Worm (Caenorhabditis elegans) whole organism, L4 larva: ENCODE measurements around the gene nuo-4.
A peak's percentile ranks its signal among the peaks of the same experiment; 100 is the strongest.

Experiments
- F10B5.3 ChIP-seq: sonication (generic microtip); optimal IDR thresholded peaks from 2 replicates; lab custom pipeline; 2016; ENCODE audit warnings: mild to moderate bottlenecking, missing genetic modification characterization, missing compliant biosample characterization
- F26F4.8 ChIP-seq: fragments of 200-800 bp; sonication (Bioruptor generic); conservative IDR thresholded peaks from 2 replicates; pipeline ENCODE4 v1.3.6; 2022; ENCODE audit warnings: missing genetic modification characterization, missing compliant biosample characterization
- F37D6.2 ChIP-seq: sonication (generic microtip); optimal IDR thresholded peaks from 2 replicates; lab custom pipeline; 2016; ENCODE audit warnings: mild to moderate bottlenecking, missing genetic modification characterization, missing compliant biosample characterization
- R02D3.7 ChIP-seq: fragments of 150-350 bp; sonication (generic microtip); optimal IDR thresholded peaks from 3 replicates; lab custom pipeline; 2014; ENCODE audit warnings: missing biosample characterization, missing genetic modification characterization
- T20F7.1 ChIP-seq: fragments of 200-800 bp; sonication (Bioruptor generic); optimal IDR thresholded peaks from 2 replicates; lab custom pipeline; 2018; ENCODE audit warnings: mild to moderate bottlenecking, missing genetic modification characterization, missing compliant biosample characterization
- Y105C5A.15 ChIP-seq: fragments of 200-800 bp; sonication (Bioruptor generic); IDR thresholded peaks from 2 replicates; pipeline ENCODE4 v1.3.6; 2022; ENCODE audit warnings: missing genetic modification characterization, missing compliant biosample characterization
- Y5F2A.4 ChIP-seq: fragments of 200-800 bp; sonication (Bioruptor generic); optimal IDR thresholded peaks from 2 replicates; lab custom pipeline; 2018; ENCODE audit warnings: mild to moderate bottlenecking, missing genetic modification characterization, missing compliant biosample characterization
- ZK337.2 ChIP-seq: fragments of 200-800 bp; sonication (Bioruptor generic); IDR thresholded peaks from 2 replicates; pipeline ENCODE4 v1.3.6; 2022; ENCODE audit warnings: missing genetic modification reagents, missing genetic modification characterization, missing compliant biosample characterization
- ZK546.5 ChIP-seq, 2 experiments: sonication (generic microtip); optimal IDR thresholded peaks; 2 replicates each; lab custom pipeline; 2017; ENCODE audit warnings: missing biosample characterization in 2 of 2, missing genetic modification characterization in 2 of 2
- aha-1 ChIP-seq: fragments of 150-350 bp; peaks from one replicate; lab custom pipeline; 2014; ENCODE audit warnings: missing biosample characterization, missing genetic modification characterization
- aly-2 ChIP-seq: sonication (generic microtip); optimal IDR thresholded peaks from 2 replicates; lab custom pipeline; 2018; ENCODE audit warnings: missing biosample characterization, missing genetic modification characterization
- ama-1 ChIP-seq: fragments of 150-350 bp; optimal IDR thresholded peaks from 2 replicates; lab custom pipeline; 2014; ENCODE audit warnings: inconsistent platforms, mixed read lengths
- arid-1 ChIP-seq: fragments of 200-800 bp; sonication (Bioruptor generic); conservative IDR thresholded peaks from 2 replicates; pipeline ENCODE4 v1.3.6; 2022; ENCODE audit warnings: missing genetic modification reagents, missing genetic modification characterization, missing compliant biosample characterization
- attf-4 ChIP-seq: sonication (generic microtip); optimal IDR thresholded peaks from 3 replicates; lab custom pipeline; 2017; ENCODE audit warnings: missing biosample characterization, missing genetic modification characterization
- ceh-62 ChIP-seq: sonication (generic microtip); optimal IDR thresholded peaks from 2 replicates; lab custom pipeline; 2017; ENCODE audit warnings: missing biosample characterization, missing genetic modification characterization
- ces-1 ChIP-seq: fragments of 150-350 bp; sonication (generic microtip); optimal IDR thresholded peaks from 4 replicates; lab custom pipeline; 2014; ENCODE audit warnings: missing biosample characterization, missing genetic modification reagents, missing genetic modification characterization
- daf-16 ChIP-seq, 3 experiments: sonication (generic microtip); optimal IDR thresholded peaks; 2 replicates each; lab custom pipeline; 2016 to 2017; ENCODE audit warnings: missing genetic modification characterization in 3 of 3, missing genetic modification reagents in 3 of 3, mild to moderate bottlenecking in 2 of 3, missing compliant biosample characterization in 2 of 3, missing biosample characterization in 1 of 3, moderate library complexity in 1 of 3
- daf-19 ChIP-seq: fragments of 200-800 bp; sonication (Bioruptor generic); conservative IDR thresholded peaks from 2 replicates; pipeline ENCODE4 v1.3.6; 2022; ENCODE audit warnings: missing genetic modification characterization, missing compliant biosample characterization
- daf-8 ChIP-seq: fragments of 200-800 bp; sonication (Bioruptor generic); IDR thresholded peaks from 2 replicates; pipeline ENCODE4 v1.3.6; 2022; ENCODE audit warnings: missing genetic modification characterization, missing compliant biosample characterization
- dmd-8 ChIP-seq: fragments of 200-800 bp; sonication (Bioruptor generic); IDR thresholded peaks from 2 replicates; pipeline ENCODE4 v1.3.6; 2022; ENCODE audit warnings: missing genetic modification characterization, missing compliant biosample characterization
- dmd-9 ChIP-seq: fragments of 200-800 bp; sonication (Bioruptor generic); IDR thresholded peaks from 2 replicates; pipeline ENCODE4 v1.3.6; 2022; ENCODE audit warnings: missing genetic modification reagents, missing genetic modification characterization, missing compliant biosample characterization
- dve-1 ChIP-seq: sonication (generic microtip); optimal IDR thresholded peaks from 2 replicates; lab custom pipeline; 2017; ENCODE audit warnings: antibody characterized with exemption, mild to moderate bottlenecking, missing genetic modification characterization, missing compliant biosample characterization; ENCODE audit not compliant: insufficient read depth
- egl-27 ChIP-seq: sonication (generic microtip); optimal IDR thresholded peaks from 3 replicates; lab custom pipeline; 2017; ENCODE audit warnings: missing biosample characterization, missing genetic modification reagents, missing genetic modification characterization
- fkh-10 ChIP-seq: fragments of 150-350 bp; optimal IDR thresholded peaks from 2 replicates; lab custom pipeline; 2014; ENCODE audit warnings: missing biosample characterization, missing genetic modification reagents, missing genetic modification characterization
- fos-1 ChIP-seq: fragments of 150-350 bp; optimal IDR thresholded peaks from 2 replicates; lab custom pipeline; 2014; ENCODE audit warnings: missing biosample characterization, missing genetic modification characterization
- hif-1 ChIP-seq, 2 experiments: sonication (generic microtip); optimal IDR thresholded peaks; 2 replicates each; lab custom pipeline; 2016 to 2017; ENCODE audit warnings: missing compliant biosample characterization in 2 of 2, missing genetic modification characterization in 2 of 2, missing genetic modification reagents in 2 of 2, missing genotype in 2 of 2, mild to moderate bottlenecking in 1 of 2
- hlh-30 ChIP-seq: sonication (generic microtip); optimal IDR thresholded peaks from 2 replicates; lab custom pipeline; 2017; ENCODE audit warnings: antibody characterized with exemption, mild to moderate bottlenecking, missing genetic modification characterization, missing compliant biosample characterization; ENCODE audit not compliant: insufficient read depth
- hmg-1.1 ChIP-seq: fragments of 200-800 bp; sonication (Bioruptor generic); IDR thresholded peaks from 2 replicates; pipeline ENCODE4 v1.3.6; 2022; ENCODE audit warnings: missing genetic modification reagents, missing genetic modification characterization, missing compliant biosample characterization
- lin-29 ChIP-seq: fragments of 200-800 bp; sonication (Bioruptor generic); IDR thresholded peaks from 2 replicates; pipeline ENCODE4 v1.3.6; 2022; ENCODE audit warnings: missing genetic modification reagents, missing genetic modification characterization, missing compliant biosample characterization
- lin-38 ChIP-seq: fragments of 200-800 bp; sonication (Bioruptor generic); IDR thresholded peaks from 2 replicates; pipeline ENCODE4 v1.3.6; 2022; ENCODE audit warnings: missing genetic modification reagents, missing genetic modification characterization, missing compliant biosample characterization
- madf-9 ChIP-seq: fragments of 200-800 bp; sonication (Bioruptor generic); conservative IDR thresholded peaks from 2 replicates; pipeline ENCODE4 v1.3.6; 2022; ENCODE audit warnings: missing genetic modification reagents, missing genetic modification characterization, missing compliant biosample characterization
- mdl-1 ChIP-seq, 2 experiments: fragments of 150-350 bp in 1 of 2; sonication (generic microtip) in 1 of 2; optimal IDR thresholded peaks; 2 replicates each; lab custom pipeline; 2014 to 2017; ENCODE audit warnings: missing biosample characterization in 2 of 2, missing genetic modification characterization in 2 of 2
- mxl-2 ChIP-seq: fragments of 200-800 bp; sonication (Bioruptor generic); conservative IDR thresholded peaks from 2 replicates; pipeline ENCODE4 v1.3.6; 2022; ENCODE audit warnings: missing genetic modification reagents, missing genetic modification characterization, missing compliant biosample characterization
- nhr-102 ChIP-seq: sonication (generic microtip); optimal IDR thresholded peaks from 2 replicates; lab custom pipeline; 2016; ENCODE audit warnings: mild to moderate bottlenecking, missing genetic modification characterization, moderate library complexity, missing compliant biosample characterization
- nhr-11 ChIP-seq: fragments of 150-350 bp; optimal IDR thresholded peaks from 2 replicates; lab custom pipeline; 2014; ENCODE audit warnings: missing biosample characterization, missing genetic modification characterization
- nhr-28 ChIP-seq: fragments of 150-350 bp; optimal IDR thresholded peaks from 2 replicates; lab custom pipeline; 2014; ENCODE audit warnings: missing biosample characterization, missing genetic modification characterization
- nhr-41 ChIP-seq: fragments of 200-800 bp; sonication (Bioruptor generic); IDR thresholded peaks from 2 replicates; pipeline ENCODE4 v1.3.6; 2022; ENCODE audit warnings: missing genetic modification reagents, missing genetic modification characterization, missing compliant biosample characterization
- nhr-48 ChIP-seq: sonication (generic microtip); optimal IDR thresholded peaks from 2 replicates; lab custom pipeline; 2016; ENCODE audit warnings: mild to moderate bottlenecking, missing genetic modification characterization, missing compliant biosample characterization
- nhr-6 ChIP-seq: fragments of 150-350 bp; optimal IDR thresholded peaks from 2 replicates; lab custom pipeline; 2014; ENCODE audit warnings: missing biosample characterization, missing genetic modification characterization
- nhr-77 ChIP-seq: fragments of 150-350 bp; optimal IDR thresholded peaks from 2 replicates; lab custom pipeline; 2014; ENCODE audit warnings: missing biosample characterization, missing genetic modification characterization
- pqm-1 ChIP-seq: sonication (generic microtip); optimal IDR thresholded peaks from 2 replicates; lab custom pipeline; 2017; ENCODE audit warnings: missing biosample characterization, missing genetic modification characterization
- saeg-2 ChIP-seq: fragments of 200-800 bp; sonication (Bioruptor generic); IDR thresholded peaks from 2 replicates; pipeline ENCODE4 v1.3.6; 2022; ENCODE audit warnings: missing genetic modification reagents, missing genetic modification characterization, missing compliant biosample characterization
- sdz-12 ChIP-seq: fragments of 200-800 bp; sonication (Bioruptor generic); optimal IDR thresholded peaks from 2 replicates; lab custom pipeline; 2018; ENCODE audit warnings: mild to moderate bottlenecking, missing genetic modification characterization, missing compliant biosample characterization
- skn-1 ChIP-seq: fragments of 150-350 bp; optimal IDR thresholded peaks from 2 replicates; lab custom pipeline; 2014; ENCODE audit warnings: missing biosample characterization, missing genetic modification characterization
- tag-97 ChIP-seq: fragments of 200-800 bp; sonication (Bioruptor generic); IDR thresholded peaks from 2 replicates; pipeline ENCODE4 v1.3.6; 2022; ENCODE audit warnings: missing genetic modification characterization, missing compliant biosample characterization
- unc-130 ChIP-seq: sonication (generic microtip); optimal IDR thresholded peaks from 2 replicates; lab custom pipeline; 2016; ENCODE audit warnings: missing genetic modification reagents, missing genetic modification characterization, missing compliant biosample characterization
- unc-62 ChIP-seq, 3 experiments: fragments of 150-350 bp in 1 of 3; sonication (generic microtip); optimal IDR thresholded peaks in 2 of 3; peaks in 1 of 3; 1 replicate in 1 of 3; 2 replicates in 2 of 3; lab custom pipeline; 2014 to 2017; ENCODE audit warnings: missing biosample characterization in 3 of 3, missing genetic modification characterization in 3 of 3, missing genetic modification reagents in 3 of 3, missing genotype in 1 of 3
- vab-7 ChIP-seq: fragments of 200-800 bp; sonication (Bioruptor generic); IDR thresholded peaks from 2 replicates; pipeline ENCODE4 v1.3.6; 2022; ENCODE audit warnings: missing genetic modification reagents, missing genetic modification characterization, missing compliant biosample characterization
- ztf-11 ChIP-seq: fragments of 150-350 bp; optimal IDR thresholded peaks from 2 replicates; lab custom pipeline; 2014; ENCODE audit warnings: missing biosample characterization, missing genetic modification characterization

nuo-4 gene

DNA sequence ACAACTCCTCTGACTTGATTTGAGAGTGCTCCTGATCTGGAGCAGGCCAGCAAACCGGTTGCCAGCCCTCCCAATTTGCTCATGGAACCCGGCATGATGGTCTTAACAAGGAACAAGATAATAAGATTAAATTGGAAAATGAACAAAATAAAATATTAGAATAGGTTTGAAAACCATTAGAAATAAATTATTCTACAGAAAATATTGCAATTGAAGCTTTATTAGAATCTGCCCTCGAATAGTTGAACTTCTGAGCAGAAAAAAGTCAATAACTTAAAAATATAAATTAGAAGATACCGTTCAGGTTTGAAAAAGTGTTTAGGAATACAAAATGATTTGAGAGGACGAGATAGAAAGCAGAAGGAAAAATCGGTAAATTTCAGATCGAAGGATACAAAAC is at the start of gene nuo-4:
Gene nuo-4 (minus strand): TSS at position 101 of the 400 bp plus-strand sequence.
- TF ChIP-seq tag-97 (GFP tag; lab: Robert Waterston, UW), result no peak
- no peak for TF ChIP-seq hmg-1.1 (GFP tag; lab: Robert Waterston, UW)
- no peak for TF ChIP-seq ceh-62 (tag; lab: Kevin White, UChicago)
- TF ChIP-seq dve-1 (tag; lab: Kevin White, UChicago), result no peak
- peak; percentile 28 for TF ChIP-seq ama-1 (lab: Kevin White, UChicago)
- TF ChIP-seq nhr-48 (tag; lab: Kevin White, UChicago), result no peak
- no peak for TF ChIP-seq F37D6.2 (tag; lab: Kevin White, UChicago)

DNA sequence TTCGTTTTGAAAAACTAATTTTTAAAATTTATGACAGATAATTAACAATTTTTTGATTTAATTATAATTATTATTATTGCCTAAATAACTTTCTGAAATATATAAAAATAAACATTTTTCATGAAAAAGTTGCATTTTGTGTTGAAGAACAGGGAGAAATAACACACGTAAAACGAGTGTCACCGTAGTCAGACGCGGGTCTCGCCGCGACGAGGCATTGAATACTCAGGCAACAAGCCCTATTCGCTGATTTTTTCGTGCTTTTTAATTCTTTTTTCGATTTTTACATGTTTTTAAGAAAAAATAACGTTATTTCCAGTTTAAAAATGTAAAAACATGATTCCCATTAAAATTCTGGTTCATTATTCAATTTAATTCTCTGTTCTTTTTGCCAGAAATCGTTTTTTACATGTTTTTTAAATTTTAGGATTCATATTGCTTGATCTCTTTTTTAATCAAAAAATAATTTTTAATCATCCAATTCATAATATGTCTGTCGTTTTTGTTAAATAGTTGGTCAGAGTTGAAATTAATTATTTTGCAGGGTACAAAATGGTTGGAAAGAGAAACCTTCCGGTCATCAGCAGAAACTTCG is 49.4 kb upstream of the nuo-4 start, which contains the start of gene rpl-6:
Gene rpl-6 (plus strand): TSS at position 545 of the 595 bp plus-strand sequence.
- TF ChIP-seq madf-9 (no peak), Y105C5A.15 (GFP tag; lab: Robert Waterston, UW) (no peak), ces-1 (GFP tag; lab: Kevin White, UChicago) (no peak), mxl-2 (no peak), nhr-11 (peak; percentile 87), attf-4 (tag; lab: Kevin White, UChicago) (no peak), sdz-12 (no peak), mdl-1 (tag; optimal IDR thresholded peaks at IDR 0.05; lab: Kevin White, UChicago) (peak in 1 of 2 experiments; percentile 26), aly-2 (tag; lab: Kevin White, UChicago) (no peak), hlh-30 (tag; lab: Kevin White, UChicago) (peak; percentile 88), ZK546.5 (tag; optimal IDR thresholded peaks at IDR 0.05; lab: Kevin White, UChicago) (peak in 1 of 2 experiments; percentile 77), nhr-102 (tag; lab: Kevin White, UChicago) (peak; percentile 82), vab-7 (GFP tag; lab: Robert Waterston, UW) (no peak), nhr-6 (tag; lab: Kevin White, UChicago) (peak; percentile 90), dmd-9 (GFP tag; lab: Robert Waterston, UW) (peak; percentile 85), T20F7.1 (GFP tag; lab: Kevin White, UChicago) (peak; percentile 87), fkh-10 (GFP tag; lab: Kevin White, UChicago) (peak; percentile 77), daf-16 (GFP tag; optimal IDR thresholded peaks at IDR 0.05; lab: Kevin White, UChicago) (no peak), daf-16 (tag; optimal IDR thresholded peaks at IDR 0.05; lab: Kevin White, UChicago) (peak; percentile 85), fos-1 (tag; lab: Kevin White, UChicago) (no peak), skn-1 (tag; lab: Kevin White, UChicago) (no peak), R02D3.7 (tag; lab: Kevin White, UChicago) (no peak), daf-19 (peak; percentile 37; the same call in 1 of the 2 replicates), lin-29 (GFP tag; lab: Robert Waterston, UW) (no peak), egl-27 (tag; lab: Kevin White, UChicago) (peak; percentile 23), F10B5.3 (tag; lab: Kevin White, UChicago) (no peak), nhr-77 (tag; lab: Kevin White, UChicago) (peak; percentile 95), dmd-8 (GFP tag; lab: Robert Waterston, UW) (no peak), unc-130 (GFP tag; lab: Kevin White, UChicago) (peak; percentile 41), hif-1 (tag; optimal IDR thresholded peaks at IDR 0.05; lab: Kevin White, UChicago) (peak in 1 of 2 experiments; percentile 82), unc-62 (GFP tag; optimal IDR thresholded peaks at IDR 0.05 in 1 of 2; lab: Kevin White, UChicago) (no peak), unc-62 (tag; optimal IDR thresholded peaks at IDR 0.05; lab: Kevin White, UChicago) (no peak), Y5F2A.4 (no peak), nhr-28 (peak; percentile 88), ztf-11 (tag; lab: Kevin White, UChicago) (no peak), F26F4.8 (GFP tag; lab: Robert Waterston, UW) (no peak), nhr-41 (no peak), aha-1 (tag; lab: Kevin White, UChicago) (peak; percentile 99), daf-8 (no peak), arid-1 (GFP tag; lab: Robert Waterston, UW) (peak; percentile 80), saeg-2 (GFP tag; lab: Robert Waterston, UW) (no peak), lin-38 (GFP tag; lab: Robert Waterston, UW) (peak; percentile 82), ZK337.2 (GFP tag; lab: Robert Waterston, UW) (no peak), pqm-1 (no peak)
